Fruit fly (Drosophila melanogaster) whole organism, embryonic: ENCODE measurements around the gene Nagk.

Experiments used
- Abd-B ChIP-seq: fragments of 200-800 bp; sonication (Bioruptor generic); optimal IDR thresholded peaks from 2 replicates; lab custom pipeline; 2018; ENCODE audit warnings: missing biosample characterization, mild to moderate bottlenecking, missing genetic modification characterization, moderate library complexity
- Adf1 ChIP-seq: fragments of 200-800 bp; sonication (Bioruptor generic); IDR thresholded peaks from 2 replicates; pipeline ENCODE4 v1.3.6; 2022; ENCODE audit warnings: missing biosample characterization, missing genetic modification characterization
- Awh ChIP-seq: fragments of 200-800 bp; sonication (Bioruptor generic); IDR thresholded peaks from 2 replicates; pipeline ENCODE4, ENCODE4 v1.3.6; 2022; ENCODE audit warnings: missing biosample characterization, missing genetic modification characterization
- CG10267 ChIP-seq: fragments of 200-800 bp; sonication (Bioruptor generic); optimal IDR thresholded peaks from 2 replicates; lab custom pipeline; 2018; ENCODE audit warnings: missing biosample characterization, mild to moderate bottlenecking, missing genetic modification characterization, moderate library complexity
- CG11560 ChIP-seq: fragments of 200-800 bp; sonication (Bioruptor generic); IDR thresholded peaks from 3 replicates; pipeline ENCODE4 v1.3.6; 2022; ENCODE audit warnings: missing biosample characterization, missing genetic modification characterization
- CG13624 ChIP-seq: fragments of 200-800 bp; sonication (Bioruptor generic); optimal IDR thresholded peaks from 2 replicates; lab custom pipeline; 2016; ENCODE audit warnings: missing biosample characterization, missing genetic modification characterization
- CG14710 ChIP-seq: fragments of 200-800 bp; sonication (Bioruptor generic); optimal IDR thresholded peaks from 3 replicates; lab custom pipeline; 2019; ENCODE audit warnings: missing biosample characterization, mild to moderate bottlenecking, missing genetic modification characterization, moderate library complexity
- CG14860 ChIP-seq: fragments of 200-800 bp; sonication (Bioruptor generic); IDR thresholded peaks from 3 replicates; pipeline ENCODE4 v1.3.6; 2022; ENCODE audit warnings: missing biosample characterization, missing genetic modification characterization; ENCODE audit not compliant: partially characterized antibody
- CG16813 ChIP-seq: fragments of 200-800 bp; sonication (Bioruptor generic); IDR thresholded peaks from 3 replicates; pipeline ENCODE4 v1.3.6; 2022; ENCODE audit warnings: missing biosample characterization, missing genetic modification characterization; ENCODE audit not compliant: partially characterized antibody
- CG17912 ChIP-seq: fragments of 200-800 bp; sonication (Bioruptor generic); optimal IDR thresholded peaks from 2 replicates; lab custom pipeline; 2018; ENCODE audit warnings: missing biosample characterization, mild to moderate bottlenecking, missing genetic modification characterization
- CG4282 ChIP-seq: fragments of 200-800 bp; sonication (Bioruptor generic); optimal IDR thresholded peaks from 2 replicates; lab custom pipeline; 2016; ENCODE audit warnings: missing biosample characterization, missing genetic modification characterization
- CG4820 ChIP-seq: fragments of 200-800 bp; sonication (Bioruptor generic); optimal IDR thresholded peaks from 3 replicates; lab custom pipeline; 2016; ENCODE audit warnings: missing biosample characterization, missing genetic modification characterization
- CG5180 ChIP-seq: fragments of 200-800 bp; sonication (Bioruptor generic); optimal IDR thresholded peaks from 3 replicates; lab custom pipeline; 2017; ENCODE audit warnings: missing biosample characterization, missing genetic modification characterization, mild to moderate bottlenecking, moderate library complexity, missing genetic modification reagents
- CG6654 ChIP-seq: fragments of 200-800 bp; sonication (Bioruptor generic); optimal IDR thresholded peaks from 2 replicates; lab custom pipeline; 2017; ENCODE audit warnings: missing biosample characterization, mild to moderate bottlenecking, missing genetic modification characterization
- CG7928 ChIP-seq: fragments of 200-800 bp; sonication (Bioruptor generic); optimal IDR thresholded peaks from 2 replicates; lab custom pipeline; 2017; ENCODE audit warnings: missing biosample characterization, mild to moderate bottlenecking, missing genetic modification characterization
- CG8388 ChIP-seq: fragments of 200-800 bp; sonication (Bioruptor generic); optimal IDR thresholded peaks from 2 replicates; lab custom pipeline; 2019; ENCODE audit warnings: missing biosample characterization, mild to moderate bottlenecking, missing genetic modification characterization, moderate library complexity
- CG9609 ChIP-seq: fragments of 200-800 bp; sonication (Bioruptor generic); optimal IDR thresholded peaks from 3 replicates; lab custom pipeline; 2016; ENCODE audit warnings: missing biosample characterization, missing genetic modification characterization
- Chrac-16 ChIP-seq: fragments of 200-800 bp; sonication (Bioruptor generic); optimal IDR thresholded peaks from 3 replicates; lab custom pipeline; 2016; ENCODE audit warnings: missing biosample characterization, missing genetic modification characterization
- Dip2 ChIP-seq: fragments of 200-800 bp; sonication (Bioruptor generic); IDR thresholded peaks from 2 replicates; pipeline ENCODE4 v1.3.6; 2022; ENCODE audit warnings: missing biosample characterization, missing genetic modification characterization
- Dp ChIP-seq: fragments of 200-800 bp; sonication (Bioruptor generic); optimal IDR thresholded peaks from 2 replicates; lab custom pipeline; 2018; ENCODE audit warnings: missing biosample characterization, mild to moderate bottlenecking, missing genetic modification characterization, moderate library complexity
- HLHmδ ChIP-seq: fragments of 200-800 bp; sonication (Bioruptor generic); optimal IDR thresholded peaks from 2 replicates; lab custom pipeline; 2018; ENCODE audit warnings: missing biosample characterization, mild to moderate bottlenecking, missing genetic modification characterization, moderate library complexity
- Hr3 ChIP-seq: fragments of 200-800 bp; sonication (Bioruptor generic); optimal IDR thresholded peaks from 3 replicates; lab custom pipeline; 2016; ENCODE audit warnings: missing biosample characterization, missing genetic modification characterization
- Lpt ChIP-seq: fragments of >200 bp; optimal IDR thresholded peaks from 2 replicates; lab custom pipeline; 2018; ENCODE audit warnings: missing biosample characterization, missing genetic modification characterization
- Nf-YA ChIP-seq: fragments of 200-800 bp; sonication (Bioruptor generic); IDR thresholded peaks from 2 replicates; pipeline ENCODE4 v1.3.6; 2022; ENCODE audit warnings: missing biosample characterization, missing genetic modification characterization
- Ptx1 ChIP-seq: fragments of 200-800 bp; sonication (Bioruptor generic); IDR thresholded peaks from 2 replicates; pipeline ENCODE4 v1.3.6; 2022; ENCODE audit warnings: missing biosample characterization, missing genetic modification characterization
- Rfx ChIP-seq: fragments of 200-800 bp; sonication (Bioruptor generic); IDR thresholded peaks from 2 replicates; pipeline ENCODE4 v1.3.6; 2022; ENCODE audit warnings: missing biosample characterization, missing genetic modification characterization
- Usf ChIP-seq: fragments of 200-800 bp; sonication (Bioruptor generic); optimal IDR thresholded peaks from 2 replicates; lab custom pipeline; 2017; ENCODE audit warnings: missing genotype, missing biosample characterization, missing genetic modification characterization
- Xbp1 ChIP-seq: fragments of 200-800 bp; sonication (Bioruptor generic); optimal IDR thresholded peaks from 3 replicates; lab custom pipeline; 2016; ENCODE audit warnings: missing biosample characterization, mild to moderate bottlenecking, missing genetic modification characterization
- al ChIP-seq: fragments of 200-800 bp; sonication (Bioruptor generic); IDR thresholded peaks from 2 replicates; pipeline ENCODE4 v1.3.6; 2022; ENCODE audit warnings: missing biosample characterization, missing genetic modification characterization
- cato ChIP-seq: fragments of 200-800 bp; sonication (Bioruptor generic); optimal IDR thresholded peaks from 2 replicates; lab custom pipeline; 2016; ENCODE audit warnings: missing biosample characterization, missing genetic modification characterization, borderline replicate concordance
- chif ChIP-seq, 2 experiments: fragments of 200-800 bp; sonication (Bioruptor generic); optimal IDR thresholded peaks; 3 replicates each; lab custom pipeline; 2016; ENCODE audit warnings: missing biosample characterization in 2 of 2, missing genetic modification characterization in 2 of 2
- crp ChIP-seq, 2 experiments: fragments of 200-800 bp; sonication (Bioruptor generic); optimal IDR thresholded peaks; 2 replicates in 1 of 2; 3 replicates in 1 of 2; lab custom pipeline; 2017; ENCODE audit warnings: missing biosample characterization in 2 of 2, missing genetic modification characterization in 2 of 2, mild to moderate bottlenecking in 1 of 2, moderate library complexity in 1 of 2
- dmrt11E ChIP-seq: fragments of 200-800 bp; sonication (Bioruptor generic); optimal IDR thresholded peaks from 3 replicates; lab custom pipeline; 2018; ENCODE audit warnings: missing biosample characterization, mild to moderate bottlenecking, missing genetic modification characterization, moderate library complexity
- dpn ChIP-seq, 2 experiments: fragments of 200-800 bp; sonication (Bioruptor generic); optimal IDR thresholded peaks; 3 replicates each; lab custom pipeline; 2016; ENCODE audit warnings: missing biosample characterization in 2 of 2, missing genetic modification characterization in 2 of 2
- dysf ChIP-seq: fragments of 200-800 bp; sonication (Bioruptor generic); IDR thresholded peaks from 3 replicates; pipeline ENCODE4 v1.3.6; 2022; ENCODE audit warnings: missing biosample characterization, missing genetic modification characterization
- gcm2 ChIP-seq: fragments of 200-800 bp; sonication (Bioruptor generic); optimal IDR thresholded peaks from 2 replicates; lab custom pipeline; 2016; ENCODE audit warnings: missing biosample characterization, missing genetic modification characterization
- grau ChIP-seq: fragments of 200-800 bp; optimal IDR thresholded peaks from 3 replicates; lab custom pipeline; 2019; ENCODE audit warnings: missing biosample characterization, mild to moderate bottlenecking, missing genetic modification characterization, moderate library complexity
- gt ChIP-seq: fragments of 200-800 bp; sonication (Bioruptor generic); IDR thresholded peaks from 2 replicates; pipeline ENCODE4 v1.3.6; 2022; ENCODE audit warnings: missing biosample characterization, missing genetic modification characterization
- hth ChIP-seq: fragments of >200 bp; optimal IDR thresholded peaks from 2 replicates; lab custom pipeline; 2017; ENCODE audit warnings: inconsistent platforms
- lilli ChIP-seq: fragments of 200-800 bp; sonication (Bioruptor generic); optimal IDR thresholded peaks from 3 replicates; lab custom pipeline; 2016; ENCODE audit warnings: missing biosample characterization, missing genetic modification characterization
- pan ChIP-seq, 4 experiments: fragments of >200 bp in 3 of 4; fragments of 200-800 bp in 1 of 4; sonication (Bioruptor generic) in 1 of 4; optimal IDR thresholded peaks in 3 of 4; IDR thresholded peaks in 1 of 4; 2 replicates each; pipeline versions ENCODE4 v1.3.6 to Lab custom; 2017 to 2022; ENCODE audit warnings: missing biosample characterization in 2 of 4, missing genetic modification characterization in 2 of 4, mixed read lengths in 1 of 4
- pb ChIP-seq: fragments of 200-800 bp; sonication (Bioruptor generic); optimal IDR thresholded peaks from 3 replicates; lab custom pipeline; 2016; ENCODE audit warnings: missing biosample characterization, missing genetic modification characterization
- phol ChIP-seq: fragments of 200-800 bp; sonication (Bioruptor generic); optimal IDR thresholded peaks from 3 replicates; lab custom pipeline; 2018; ENCODE audit warnings: missing biosample characterization, mild to moderate bottlenecking, missing genetic modification characterization, moderate library complexity
- prd ChIP-seq, 3 experiments: fragments of >200 bp in 2 of 3; fragments of 200-800 bp in 1 of 3; sonication (Bioruptor generic) in 1 of 3; optimal IDR thresholded peaks in 2 of 3; IDR thresholded peaks in 1 of 3; 2 replicates in 2 of 3; 3 replicates in 1 of 3; pipeline versions ENCODE4 v1.3.6 to Lab custom; 2017 to 2022; ENCODE audit warnings: missing biosample characterization in 1 of 3, missing genetic modification characterization in 1 of 3
- pum ChIP-seq: fragments of 200-800 bp; sonication (Bioruptor generic); optimal IDR thresholded peaks from 2 replicates; lab custom pipeline; 2016; ENCODE audit warnings: missing biosample characterization, missing genetic modification characterization
- ranshi ChIP-seq: fragments of 200-800 bp; sonication (Bioruptor generic); IDR thresholded peaks from 2 replicates; pipeline ENCODE4 v1.3.6; 2022; ENCODE audit warnings: missing biosample characterization, missing genetic modification characterization
- sens ChIP-seq: fragments of 200-800 bp; sonication (Bioruptor generic); peaks from one replicate; lab custom pipeline; 2016; ENCODE audit warnings: missing biosample characterization, missing genetic modification characterization
- so ChIP-seq: fragments of 200-800 bp; sonication (Bioruptor generic); IDR thresholded peaks from 3 replicates; pipeline ENCODE4 v1.3.6; 2022; ENCODE audit warnings: missing biosample characterization, missing genetic modification characterization
- twi ChIP-seq: fragments of 200-800 bp; optimal IDR thresholded peaks from 2 replicates; lab custom pipeline; 2019; ENCODE audit warnings: missing biosample characterization, mild to moderate bottlenecking, missing genetic modification characterization, moderate library complexity
- zfh2 ChIP-seq: fragments of 200-800 bp; sonication (Bioruptor generic); optimal IDR thresholded peaks from 2 replicates; lab custom pipeline; 2016; ENCODE audit warnings: missing biosample characterization, missing genetic modification characterization

Nagk gene

DNA sequence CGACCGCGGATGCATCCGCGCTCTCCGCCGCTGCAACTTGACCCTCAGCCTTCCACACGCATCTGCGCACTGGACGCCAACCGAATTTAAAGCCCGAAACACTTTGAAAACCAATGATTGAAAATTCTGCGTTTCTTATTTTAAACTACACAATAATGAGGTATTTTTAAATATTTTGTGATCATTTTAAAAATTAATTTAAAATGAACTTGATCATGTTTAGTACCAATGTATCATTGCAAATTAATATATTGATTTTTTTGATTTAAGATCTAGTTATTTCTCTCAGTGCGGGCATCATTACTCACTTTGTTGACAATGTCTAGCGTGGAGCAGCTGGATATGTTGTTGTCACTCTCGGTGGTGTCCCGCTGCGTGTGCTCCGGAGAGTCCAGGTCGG lies 23.8 kb upstream of the Nagk start (continued):
- TF ChIP-seq pan (optimal IDR thresholded peaks at IDR 0.05; lab: Kevin White, UChicago): no peak
- peak in 1 of 2 experiments; percentile 65 for TF ChIP-seq pan (GFP tag; optimal IDR thresholded peaks at IDR 0.05 in 1 of 2, IDR thresholded peaks at IDR 0.05 in 1 of 2)
- 0 out of 3 replicates have a peak, but pooled peaks have one; percentile 51 for TF ChIP-seq so
- TF ChIP-seq Xbp1 (GFP tag; lab: Kevin White, UChicago): peak; percentile 28
- TF ChIP-seq Rfx (GFP tag; lab: Robert Waterston, UW): peak; percentile 39
- TF ChIP-seq CG14710 (tag; lab: Kevin White, UChicago): peak; percentile 23
- TF ChIP-seq HLHmδ (GFP tag; lab: Kevin White, UChicago): no peak
- peak; percentile 51 for TF ChIP-seq grau (tag; lab: Kevin White, UChicago)
- TF ChIP-seq zfh2 (GFP tag; lab: Kevin White, UChicago): no peak
- TF ChIP-seq phol: peak; percentile 32
- TF ChIP-seq dmrt11E: peak; percentile 15
- TF ChIP-seq CG4282 (GFP tag; lab: Kevin White, UChicago): no peak
- TF ChIP-seq Hr3: peak; percentile 11
- no peak for TF ChIP-seq CG17912 (GFP tag; lab: Kevin White, UChicago)
- peak; percentile 64 for TF ChIP-seq CG8388 (GFP tag; lab: Kevin White, UChicago)
- TF ChIP-seq dpn (GFP tag; optimal IDR thresholded peaks at IDR 0.05; lab: Kevin White, UChicago): peak in 1 of 2 experiments; percentile 23
- TF ChIP-seq dysf (GFP tag; lab: Robert Waterston, UW): peak; percentile 40; the same call in 1 of the 3 replicates
- no peak for TF ChIP-seq pum (GFP tag; lab: Kevin White, UChicago)
- peak; percentile 41; the same call in 1 of the 2 replicates for TF ChIP-seq ranshi (GFP tag; lab: Robert Waterston, UW)
- TF ChIP-seq Ptx1 (GFP tag; lab: Robert Waterston, UW): peak; percentile 39; the same call in 1 of the 2 replicates
- peak; percentile 75 for TF ChIP-seq sens (GFP tag; lab: Kevin White, UChicago)
- TF ChIP-seq CG7928 (GFP tag; lab: Kevin White, UChicago): no peak
- TF ChIP-seq al (GFP tag; lab: Robert Waterston, UW): peak; percentile 33; the same call in 1 of the 2 replicates
- TF ChIP-seq chif (GFP tag; optimal IDR thresholded peaks at IDR 0.05; lab: Kevin White, UChicago): no peak
- TF ChIP-seq CG14860 (GFP tag; lab: Robert Waterston, UW): no peak
- TF ChIP-seq CG6654 (GFP tag; lab: Kevin White, UChicago): no peak
- no peak for TF ChIP-seq CG5180 (GFP tag; lab: Kevin White, UChicago)

DNA sequence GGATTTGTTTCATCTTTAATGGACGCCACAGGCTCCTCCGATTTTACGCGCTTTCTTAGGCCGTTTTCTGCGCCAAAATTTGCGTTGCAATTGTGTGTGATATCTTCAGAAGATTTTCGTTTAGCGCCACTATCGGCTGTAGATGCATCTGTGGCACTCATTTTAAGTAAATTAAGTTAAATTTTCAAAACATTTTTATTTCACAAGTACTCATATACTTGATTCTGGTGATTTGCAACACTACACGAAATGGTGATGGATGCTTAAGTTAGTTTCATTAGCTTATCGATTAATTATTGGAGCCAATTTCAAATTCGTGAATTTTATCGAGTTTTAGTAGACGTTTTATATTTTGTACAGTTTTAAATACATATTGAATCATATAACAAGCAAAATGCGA lies 20.6 kb upstream of the Nagk start, which contains the start of gene CG6171:
TSS of gene CG6171 (minus strand) at position 250 of the 400 bp plus-strand sequence.
- TF ChIP-seq Abd-B (no peak), Chrac-16 (GFP tag; lab: Kevin White, UChicago) (no peak), hth (lab: Kevin White, UChicago) (no peak), lilli (GFP tag; lab: Kevin White, UChicago) (peak; percentile 28), twi (tag; lab: Kevin White, UChicago) (no peak), prd (optimal IDR thresholded peaks at IDR 0.05; lab: Kevin White, UChicago) (no peak), prd (GFP tag; IDR thresholded peaks at IDR 0.05; lab: Robert Waterston, UW) (no peak), Dip2 (GFP tag; lab: Robert Waterston, UW) (no peak), cato (GFP tag; lab: Kevin White, UChicago) (no peak), gcm2 (GFP tag; lab: Kevin White, UChicago) (no peak), crp (GFP tag; optimal IDR thresholded peaks at IDR 0.05; lab: Kevin White, UChicago) (peak in 1 of 2 experiments; percentile 15), CG16813 (GFP tag; lab: Robert Waterston, UW) (0 out of 3 replicates have a peak, but pooled peaks have one; percentile 29), gt (no peak), Usf (GFP tag; lab: Kevin White, UChicago) (no peak), zfh2 (GFP tag; lab: Kevin White, UChicago) (no peak), pb (GFP tag; lab: Kevin White, UChicago) (no peak), Adf1 (GFP tag; lab: Robert Waterston, UW) (no peak), Dp (GFP tag; lab: Kevin White, UChicago) (peak; percentile 82), CG11560 (tag; lab: Robert Waterston, UW) (no peak), CG4820 (no peak), CG13624 (peak; percentile 16), Lpt (no peak), Awh (no peak), CG9609 (GFP tag; lab: Kevin White, UChicago) (no peak), Nf-YA (GFP tag; lab: Robert Waterston, UW) (no peak), CG10267 (tag; lab: Kevin White, UChicago) (peak; percentile 92)
